Fruit fly (Drosophila melanogaster): Measurements from ENCODE around the gene CG3618.

The CG3618 gene

dm6 chr3L:20826950-20827910 is 11.4 kb upstream of the CG3618 start (continued):
- TF ChIP-seq Hr51 (GFP tag; optimal IDR thresholded peaks at IDR 0.05) (no peak), hbn (GFP tag; IDR thresholded peaks at IDR 0.05; ENCODE audit: partially characterized antibody) (no peak), MTF-1 (GFP tag; optimal IDR thresholded peaks at IDR 0.05; ENCODE audit: borderline replicate concordance) (no peak), CG11085 (GFP tag; IDR thresholded peaks at IDR 0.05) (no peak), HmgZ (tag; optimal IDR thresholded peaks at IDR 0.05) (no peak), Eip74EF (GFP tag; optimal IDR thresholded peaks at IDR 0.05) (no peak), trh (GFP tag; optimal IDR thresholded peaks at IDR 0.05) (no peak), CG1024 (GFP tag; IDR thresholded peaks at IDR 0.05) (no peak), CG8388 (GFP tag; optimal IDR thresholded peaks at IDR 0.05) (no peak), Sox102F (GFP tag; optimal IDR thresholded peaks at IDR 0.05) (peak; percentile 26), CG4360 (GFP tag; IDR thresholded peaks at IDR 0.05) (no peak), CG12104 (GFP tag; optimal IDR thresholded peaks at IDR 0.05) (peak; percentile 10), Hey (tag; optimal IDR thresholded peaks at IDR 0.05) (no peak), E2f1 (GFP tag; IDR thresholded peaks at IDR 0.05) (no peak; the same call in 1 of the 2 replicates), CG14860 (GFP tag; IDR thresholded peaks at IDR 0.05; ENCODE audit: partially characterized antibody) (no peak), CG31441 (GFP tag; IDR thresholded peaks at IDR 0.05) (peak; percentile 11; the same call in 1 of the 2 replicates), Drgx (GFP tag; IDR thresholded peaks at IDR 0.05) (no peak), Opbp (GFP tag; IDR thresholded peaks at IDR 0.05; ENCODE audit: partially characterized antibody) (no peak), Xbp1 (GFP tag; optimal IDR thresholded peaks at IDR 0.05) (peak; percentile 48), CG12219 (GFP tag; optimal IDR thresholded peaks at IDR 0.05) (no peak), gce (GFP tag; IDR thresholded peaks at IDR 0.05) (no peak), CG18011 (GFP tag; optimal IDR thresholded peaks at IDR 0.05) (no peak), ems (GFP tag; optimal IDR thresholded peaks at IDR 0.05) (no peak), pnt (GFP tag; optimal IDR thresholded peaks at IDR 0.05) (no peak), ham (GFP tag; IDR thresholded peaks at IDR 0.05) (no peak), CG18599 (GFP tag; optimal IDR thresholded peaks at IDR 0.05) (no peak), Hsf (GFP tag; optimal IDR thresholded peaks at IDR 0.05) (peak; percentile 15), CG2889 (GFP tag; IDR thresholded peaks at IDR 0.05) (0 out of 3 replicates have a peak, but pooled peaks have one; percentile 34), Jarid2 (GFP tag; optimal IDR thresholded peaks at IDR 0.05) (no peak), tin (GFP tag; optimal IDR thresholded peaks at IDR 0.05) (no peak), ftz-f1 (GFP tag; optimal IDR thresholded peaks at IDR 0.05) (no peak), CG12236 (GFP tag; optimal IDR thresholded peaks at IDR 0.05) (no peak), CG3847 (GFP tag; IDR thresholded peaks at IDR 0.05) (no peak), CG6254 (GFP tag; optimal IDR thresholded peaks at IDR 0.05) (no peak), PHDP (tag; optimal IDR thresholded peaks at IDR 0.05) (peak; percentile 21), Doc3 (GFP tag; IDR thresholded peaks at IDR 0.05; ENCODE audit: partially characterized antibody) (no peak), pho (GFP tag; optimal IDR thresholded peaks at IDR 0.05) (no peak), Bteb2 (GFP tag; optimal IDR thresholded peaks at IDR 0.05) (no peak), zen2 (GFP tag; IDR thresholded peaks at IDR 0.05; ENCODE audit: partially characterized antibody) (no peak), CG13123 (GFP tag; optimal IDR thresholded peaks at IDR 0.05) (no peak), CG8089 (GFP tag; optimal IDR thresholded peaks at IDR 0.05) (no peak), Gug (GFP tag; IDR thresholded peaks at IDR 0.05) (peak; percentile 36; the same call in 1 of the 4 replicates), CG7839 (tag; optimal IDR thresholded peaks at IDR 0.05) (no peak), en (GFP tag; optimal IDR thresholded peaks at IDR 0.05) (no peak), phol (tag; optimal IDR thresholded peaks at IDR 0.05) (no peak), Ets65A (GFP tag) (peak; percentile 33), CG10321 (GFP tag; IDR thresholded peaks at IDR 0.05) (no peak), rib (GFP tag; IDR thresholded peaks at IDR 0.05) (no peak)

Data from whole organism, embryonic.